Fruit fly (Drosophila melanogaster) whole organism, larva: ENCODE results near the gene CG10341.

Experiments
- noc ChIP-seq: fragments of 200-800 bp; sonication (Bioruptor generic); optimal IDR thresholded peaks from 3 replicates; lab custom pipeline; 2019; ENCODE audit warnings: missing biosample characterization, mild to moderate bottlenecking, missing genetic modification characterization, moderate library complexity

CG10341 gene

dm6 chr2L:18698559-18699130 lies at the start of gene CG10341:
Gene CG10341 (plus strand): TSS chr2L:18698714.
- no peak for TF ChIP-seq noc (tag; lab: Kevin White, UChicago)

- TF ChIP-seq noc (tag; lab: Kevin White, UChicago), result no peak
These were observed 45.7 kb upstream of the CG10341 start, which contains the start of gene Cyp310a1 for dm6 chr2L:18652663-18653327. Gene Cyp310a1 (minus strand): TSS chr2L:18653010.

- TF ChIP-seq noc (tag; lab: Kevin White, UChicago), result peak; percentile 53
These were observed 45.2 kb upstream of the CG10341 start for dm6 chr2L:18653328-18653675.

- no peak for TF ChIP-seq noc (tag; lab: Kevin White, UChicago)
These were observed 41.8 kb upstream of the CG10341 start for dm6 chr2L:18656691-18657237.

dm6 chr2L:18658108-18658507 lies 40.4 kb upstream of the CG10341 start:
- no peak for TF ChIP-seq noc (tag; lab: Kevin White, UChicago)

dm6 chr2L:18663395-18663794 lies 35.1 kb upstream of the CG10341 start:
- no peak for TF ChIP-seq noc (tag; lab: Kevin White, UChicago)

- TF ChIP-seq noc (tag; lab: Kevin White, UChicago), result no peak
These were observed 33.6 kb upstream of the CG10341 start for dm6 chr2L:18664707-18665550.

dm6 chr2L:18665952-18666606 lies 32.4 kb upstream of the CG10341 start:
- no peak for TF ChIP-seq noc (tag; lab: Kevin White, UChicago)

- TF ChIP-seq noc (tag; lab: Kevin White, UChicago), result no peak
These were observed 27.4 kb upstream of the CG10341 start, which contains the start of gene CG43338 for dm6 chr2L:18671146-18671545. Gene CG43338 (minus strand): TSS chr2L:18671246.

dm6 chr2L:18673185-18673584 lies 25.3 kb upstream of the CG10341 start, which contains the start of gene CG43339:
Gene CG43339 (minus strand): TSS chr2L:18673285.
- TF ChIP-seq noc (tag; lab: Kevin White, UChicago), result no peak

- TF ChIP-seq noc (tag; lab: Kevin White, UChicago), result no peak
These were observed 23.5 kb upstream of the CG10341 start, which contains the start of gene Mst36Fb for dm6 chr2L:18674994-18675393. Gene Mst36Fb (minus strand): TSS chr2L:18675094.

dm6 chr2L:18676948-18677820 lies 21.3 kb upstream of the CG10341 start, which contains the start of the genes Mst36Fa and CG31751:
Gene Mst36Fa (minus strand): TSS chr2L:18676998.
Gene CG31751 (plus strand): TSS chr2L:18677221.
- TF ChIP-seq noc (tag; lab: Kevin White, UChicago), result peak; percentile 76

- TF ChIP-seq noc (tag; lab: Kevin White, UChicago), result peak; percentile 76
These were observed 20.4 kb upstream of the CG10341 start for dm6 chr2L:18677910-18678639.
